Worm (Caenorhabditis elegans) whole organism, L4/young adult: ENCODE results near the gene F59F3.6.

ENCODE experiments used
- W03F9.2 ChIP-seq: fragments of 150-350 bp; optimal IDR thresholded peaks from 2 replicates; lab custom pipeline; 2014; ENCODE audit warnings: missing biosample characterization, missing genetic modification characterization
- him-1 ChIP-seq: sonication (generic microtip); optimal IDR thresholded peaks from 2 replicates; lab custom pipeline; 2016; ENCODE audit warnings: missing genotype, missing genetic modification reagents, missing genetic modification characterization, missing compliant biosample characterization

DNA sequence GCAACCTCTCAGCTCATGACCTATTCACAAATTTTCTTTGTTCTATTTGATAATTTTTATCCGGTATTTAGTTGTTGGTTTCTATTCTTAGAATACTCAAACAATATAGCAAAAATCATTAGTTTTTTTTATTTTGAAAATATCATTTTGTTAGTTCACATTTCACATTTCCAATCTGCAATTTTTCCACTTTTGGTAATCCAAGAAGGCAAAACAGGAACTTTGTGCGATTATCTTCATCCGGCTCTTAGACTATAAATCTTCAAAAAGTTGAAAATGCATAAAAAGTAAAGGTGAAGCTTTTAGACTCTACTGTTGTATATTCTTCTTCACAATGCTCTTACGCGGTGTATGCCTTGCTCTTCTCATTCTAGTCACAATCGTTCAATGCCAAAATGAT is 40.6 kb downstream of the F59F3.6 start, which contains the start of gene nlp-19:
- TF ChIP-seq him-1 (no peak), W03F9.2 (tag; lab: Kevin White, UChicago) (no peak)
